Worm (Caenorhabditis elegans) whole organism, L1 larva: ENCODE results near the gene B0564.2.

Experiments used
- C04F5.9 ChIP-seq: sonication (generic microtip); optimal IDR thresholded peaks from 2 replicates; lab custom pipeline; 2016; ENCODE audit warnings: missing genetic modification characterization, missing compliant biosample characterization
- C16A3.4 ChIP-seq: fragments of 150-350 bp; optimal IDR thresholded peaks from 2 replicates; lab custom pipeline; 2014; ENCODE audit warnings: missing biosample characterization, missing genetic modification characterization
- C34B4.2 ChIP-seq: sonication (generic microtip); optimal IDR thresholded peaks from 2 replicates; lab custom pipeline; 2017; ENCODE audit warnings: mild to moderate bottlenecking, missing genetic modification characterization, missing compliant biosample characterization
- alr-1 ChIP-seq: fragments of 200-800 bp; sonication (Bioruptor generic); optimal IDR thresholded peaks from 2 replicates; lab custom pipeline; 2018; ENCODE audit warnings: borderline replicate concordance, mild to moderate bottlenecking, missing genetic modification characterization, missing compliant biosample characterization
- blmp-1 ChIP-seq: fragments of 150-350 bp; optimal IDR thresholded peaks from 2 replicates; lab custom pipeline; 2014; ENCODE audit warnings: missing biosample characterization, missing genetic modification characterization
- ceh-8 ChIP-seq: fragments of 200-800 bp; sonication (Bioruptor generic); optimal IDR thresholded peaks from 2 replicates; lab custom pipeline; 2018; ENCODE audit warnings: mild to moderate bottlenecking, missing genetic modification characterization, moderate library complexity, missing compliant biosample characterization
- ceh-88 ChIP-seq: fragments of 200-800 bp; sonication (Bioruptor generic); IDR thresholded peaks from 2 replicates; pipeline ENCODE4 v1.3.6; 2022; ENCODE audit warnings: missing genetic modification characterization, missing compliant biosample characterization
- dpl-1 ChIP-seq, 3 experiments: fragments of 150-350 bp in 2 of 3; sonication (generic microtip) in 1 of 3; optimal IDR thresholded peaks; 2 replicates each; lab custom pipeline; 2014 to 2017; ENCODE audit warnings: missing biosample characterization in 3 of 3, missing genetic modification characterization in 3 of 3, missing genetic modification reagents in 3 of 3
- dsc-1 ChIP-seq: sonication (generic microtip); optimal IDR thresholded peaks from 2 replicates; lab custom pipeline; 2016; ENCODE audit warnings: mild to moderate bottlenecking, missing genetic modification characterization, missing compliant biosample characterization
- efl-1 ChIP-seq, 4 experiments: fragments of 150-350 bp; optimal IDR thresholded peaks in 3 of 4; peaks in 1 of 4; 1 replicate in 1 of 4; 2 replicates in 3 of 4; lab custom pipeline; 2014; ENCODE audit warnings: missing biosample characterization in 2 of 4, missing genetic modification characterization in 2 of 4, missing genetic modification reagents in 2 of 4
- egl-13 ChIP-seq: sonication (generic microtip); optimal IDR thresholded peaks from 2 replicates; lab custom pipeline; 2016; ENCODE audit warnings: missing genotype, missing genetic modification reagents, missing genetic modification characterization, missing compliant biosample characterization
- egl-27 ChIP-seq, 2 experiments: fragments of 150-350 bp in 1 of 2; sonication (generic microtip); optimal IDR thresholded peaks; 3 replicates each; lab custom pipeline; 2017 to 2018; ENCODE audit warnings: missing biosample characterization in 2 of 2, missing genetic modification characterization in 2 of 2, missing genetic modification reagents in 2 of 2
- elt-3 ChIP-seq, 6 experiments: fragments of 150-350 bp in 1 of 6; sonication (generic microtip); optimal IDR thresholded peaks; 2 replicates each; lab custom pipeline; 2017 to 2018; ENCODE audit warnings: missing biosample characterization in 6 of 6, missing genetic modification characterization in 6 of 6, inconsistent platforms in 1 of 6
- fkh-4 ChIP-seq: sonication (generic microtip); optimal IDR thresholded peaks from 2 replicates; lab custom pipeline; 2016; ENCODE audit warnings: missing compliant biosample characterization, missing genetic modification characterization, borderline replicate concordance
- fkh-8 ChIP-seq: sonication (generic microtip); optimal IDR thresholded peaks from 2 replicates; lab custom pipeline; 2016; ENCODE audit warnings: mild to moderate bottlenecking, missing genetic modification characterization, missing compliant biosample characterization
- fos-1 ChIP-seq: fragments of 150-350 bp; optimal IDR thresholded peaks from 2 replicates; lab custom pipeline; 2014; ENCODE audit warnings: missing biosample characterization, missing genetic modification characterization
- grh-1 ChIP-seq: fragments of 200-800 bp; sonication (Bioruptor generic); IDR thresholded peaks from 2 replicates; pipeline ENCODE4 v1.3.6; 2022; ENCODE audit warnings: missing genetic modification reagents, missing genetic modification characterization, missing compliant biosample characterization
- hlh-17 ChIP-seq: fragments of 200-800 bp; sonication (Bioruptor generic); optimal IDR thresholded peaks from 2 replicates; lab custom pipeline; 2018; ENCODE audit warnings: missing genetic modification characterization, mild to moderate bottlenecking, missing compliant biosample characterization, moderate library complexity, borderline replicate concordance
- hlh-4 ChIP-seq: sonication (generic microtip); optimal IDR thresholded peaks from 2 replicates; lab custom pipeline; 2016; ENCODE audit warnings: mild to moderate bottlenecking, missing genetic modification characterization, missing compliant biosample characterization
- isw-1 ChIP-seq: fragments of 200-800 bp; sonication (Bioruptor generic); IDR thresholded peaks from 2 replicates; pipeline ENCODE4 v1.3.6; 2022; ENCODE audit warnings: missing genetic modification characterization, missing compliant biosample characterization
- jun-1 ChIP-seq: fragments of 150-350 bp; optimal IDR thresholded peaks from 2 replicates; lab custom pipeline; 2014; ENCODE audit warnings: missing biosample characterization, missing genetic modification reagents, missing genetic modification characterization
- lin-14 ChIP-seq: fragments of 200-800 bp; sonication (Bioruptor generic); optimal IDR thresholded peaks from 2 replicates; lab custom pipeline; 2018; ENCODE audit warnings: mild to moderate bottlenecking, missing genetic modification characterization, moderate library complexity, missing compliant biosample characterization
- lin-35 ChIP-seq, 2 experiments: fragments of 150-350 bp; optimal IDR thresholded peaks; 2 replicates each; lab custom pipeline; 2014; ENCODE audit warnings: missing biosample characterization in 2 of 2, missing genetic modification characterization in 2 of 2, missing genetic modification reagents in 2 of 2
- lsy-2 ChIP-seq, 2 experiments: fragments of 150-350 bp; optimal IDR thresholded peaks; 2 replicates each; lab custom pipeline; 2014; ENCODE audit warnings: missing biosample characterization in 2 of 2, missing genetic modification characterization in 2 of 2
- nhr-11 ChIP-seq: fragments of 150-350 bp; optimal IDR thresholded peaks from 2 replicates; lab custom pipeline; 2014; ENCODE audit warnings: missing biosample characterization, missing genetic modification characterization
- nhr-19 ChIP-seq: fragments of 200-800 bp; sonication (Bioruptor generic); conservative IDR thresholded peaks from 2 replicates; pipeline ENCODE4 v1.3.6; 2022; ENCODE audit warnings: missing genetic modification characterization, missing compliant biosample characterization
- nhr-20 ChIP-seq: sonication (generic microtip); optimal IDR thresholded peaks from 2 replicates; lab custom pipeline; 2016; ENCODE audit warnings: mild to moderate bottlenecking, missing genetic modification characterization, missing compliant biosample characterization
- nhr-237 ChIP-seq: fragments of 150-350 bp; optimal IDR thresholded peaks from 2 replicates; lab custom pipeline; 2014; ENCODE audit warnings: missing biosample characterization, missing genetic modification characterization
- nhr-71 ChIP-seq: sonication (generic microtip); optimal IDR thresholded peaks from 2 replicates; lab custom pipeline; 2016; ENCODE audit warnings: mild to moderate bottlenecking, missing genetic modification characterization, moderate library complexity, missing compliant biosample characterization
- nhr-84 ChIP-seq: sonication (generic microtip); optimal IDR thresholded peaks from 2 replicates; lab custom pipeline; 2017; ENCODE audit warnings: missing biosample characterization, missing genetic modification characterization
- nhr-85 ChIP-seq: sonication (generic microtip); peaks from one replicate; lab custom pipeline; 2016; ENCODE audit warnings: missing genetic modification characterization, inconsistent platforms, missing compliant biosample characterization
- nhr-90 ChIP-seq: sonication (generic microtip); optimal IDR thresholded peaks from 2 replicates; lab custom pipeline; 2016; ENCODE audit warnings: mild to moderate bottlenecking, missing genetic modification characterization, missing compliant biosample characterization; ENCODE audit not compliant: poor library complexity
- pqm-1 ChIP-seq: sonication (generic microtip); optimal IDR thresholded peaks from 3 replicates; lab custom pipeline; 2017; ENCODE audit warnings: missing biosample characterization, missing genetic modification characterization
- skn-1 ChIP-seq: fragments of 150-350 bp; optimal IDR thresholded peaks from 2 replicates; lab custom pipeline; 2014; ENCODE audit warnings: missing biosample characterization, missing genetic modification characterization
- snu-23 ChIP-seq: sonication (generic microtip); optimal IDR thresholded peaks from 2 replicates; lab custom pipeline; 2016; ENCODE audit warnings: missing genetic modification characterization, missing compliant biosample characterization
- sox-4 ChIP-seq: sonication (generic microtip); optimal IDR thresholded peaks from 2 replicates; lab custom pipeline; 2016; ENCODE audit warnings: missing genetic modification characterization, missing compliant biosample characterization
- swsn-7 ChIP-seq: sonication (generic microtip); optimal IDR thresholded peaks from 2 replicates; lab custom pipeline; 2016; ENCODE audit warnings: missing genetic modification characterization, missing compliant biosample characterization
- tbx-2 ChIP-seq: sonication (generic microtip); optimal IDR thresholded peaks from 2 replicates; lab custom pipeline; 2016; ENCODE audit warnings: missing genetic modification characterization, missing compliant biosample characterization
- unc-130 ChIP-seq: fragments of 150-350 bp; optimal IDR thresholded peaks from 2 replicates; lab custom pipeline; 2017; ENCODE audit warnings: missing biosample characterization, missing genetic modification characterization, inconsistent platforms
- unc-62 ChIP-seq: fragments of 150-350 bp; optimal IDR thresholded peaks from 2 replicates; lab custom pipeline; 2014; ENCODE audit warnings: missing biosample characterization, missing genetic modification reagents, missing genetic modification characterization
- unc-86 ChIP-seq: sonication (generic microtip); optimal IDR thresholded peaks from 2 replicates; lab custom pipeline; 2016; ENCODE audit warnings: missing genetic modification characterization, missing compliant biosample characterization
- unc-98 ChIP-seq: fragments of 200-800 bp; sonication (Bioruptor generic); IDR thresholded peaks from 2 replicates; pipeline ENCODE4 v1.3.6; 2022; ENCODE audit warnings: missing genetic modification characterization, missing compliant biosample characterization
- zag-1 ChIP-seq: fragments of 150-350 bp; optimal IDR thresholded peaks from 2 replicates; lab custom pipeline; 2014; ENCODE audit warnings: missing biosample characterization, missing genetic modification characterization
- zip-4 ChIP-seq: fragments of 200-800 bp; sonication (Bioruptor generic); optimal IDR thresholded peaks from 2 replicates; lab custom pipeline; 2018; ENCODE audit warnings: mild to moderate bottlenecking, missing genetic modification characterization, moderate library complexity, missing compliant biosample characterization
- ztf-4 ChIP-seq: fragments of 150-350 bp; optimal IDR thresholded peaks from 2 replicates; lab custom pipeline; 2014; ENCODE audit warnings: missing biosample characterization, missing genetic modification characterization

The B0564.2 gene

DNA sequence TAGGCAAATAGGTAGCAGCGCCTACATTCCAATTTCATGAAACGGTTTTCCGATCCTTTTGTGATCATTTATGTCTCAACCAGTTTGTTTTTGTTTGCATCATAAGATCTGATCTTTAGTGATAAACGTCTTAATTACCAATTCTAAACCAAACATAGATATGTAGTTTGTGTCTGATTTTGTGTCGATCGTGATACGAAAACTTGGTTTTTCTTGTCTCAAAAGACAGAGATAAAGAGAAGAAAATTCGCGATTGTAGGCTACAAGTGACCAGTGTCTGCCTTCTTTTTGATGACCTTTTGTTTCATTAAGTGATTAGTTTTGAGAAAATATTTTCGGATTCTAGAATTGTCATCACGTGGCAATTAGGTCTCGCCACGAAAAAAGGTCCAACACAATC lies 27.3 kb upstream of the B0564.2 start:
- peak; percentile 39 for TF ChIP-seq blmp-1 (tag; lab: Kevin White, UChicago)
- no peak for TF ChIP-seq egl-13 (tag; lab: Kevin White, UChicago)
- no peak for TF ChIP-seq fos-1 (tag; lab: Kevin White, UChicago)
- peak; percentile 47 for TF ChIP-seq nhr-20 (tag; lab: Kevin White, UChicago)
- TF ChIP-seq zip-4 (GFP tag; lab: Kevin White, UChicago) = no peak
- TF ChIP-seq alr-1 (tag; lab: Kevin White, UChicago) = no peak
- TF ChIP-seq sox-4 (tag; lab: Kevin White, UChicago) = no peak
- peak; percentile 48 for TF ChIP-seq snu-23 (GFP tag; lab: Kevin White, UChicago)
- no peak for TF ChIP-seq C34B4.2
- TF ChIP-seq ceh-88 = no peak
- TF ChIP-seq dsc-1 = no peak
- TF ChIP-seq isw-1 (GFP tag; lab: Robert Waterston, UW) = no peak
- peak; percentile 59 for TF ChIP-seq nhr-71 (tag; lab: Kevin White, UChicago)
- no peak for TF ChIP-seq fkh-4 (tag; lab: Kevin White, UChicago)
- TF ChIP-seq nhr-19 (GFP tag; lab: Robert Waterston, UW) = peak; percentile 40; the same call in 1 of the 2 replicates
- TF ChIP-seq lin-14 = peak; percentile 71
- TF ChIP-seq nhr-11 = peak; percentile 9
- TF ChIP-seq dpl-1 (GFP tag; optimal IDR thresholded peaks at IDR 0.05; lab: Kevin White, UChicago) = no peak
- TF ChIP-seq unc-86 (tag; lab: Kevin White, UChicago) = no peak
- no peak for TF ChIP-seq unc-130 (tag; lab: Kevin White, UChicago)
- TF ChIP-seq egl-27 (tag; optimal IDR thresholded peaks at IDR 0.05; lab: Kevin White, UChicago) = no peak
- TF ChIP-seq ceh-8 = no peak
- TF ChIP-seq grh-1 = 0 out of 2 replicates have a peak, but pooled peaks have one; percentile 7
- no peak for TF ChIP-seq swsn-7 (tag; lab: Kevin White, UChicago)
- no peak for TF ChIP-seq ztf-4
- TF ChIP-seq lsy-2 (tag; optimal IDR thresholded peaks at IDR 0.05; lab: Kevin White, UChicago) = no peak
- TF ChIP-seq tbx-2 (tag; lab: Kevin White, UChicago) = peak; percentile 6
- peak; percentile 95 for TF ChIP-seq nhr-85
- TF ChIP-seq efl-1 (optimal IDR thresholded peaks at IDR 0.05; lab: Kevin White, UChicago) = no peak
- TF ChIP-seq efl-1 (GFP tag; optimal IDR thresholded peaks at IDR 0.05 in 1 of 2; lab: Kevin White, UChicago) = peak in 1 of 2 experiments; percentile 40
- peak; percentile 41 for TF ChIP-seq nhr-90 (tag; lab: Kevin White, UChicago)
- no peak for TF ChIP-seq hlh-4 (tag; lab: Kevin White, UChicago)
- no peak for TF ChIP-seq unc-98 (GFP tag; lab: Robert Waterston, UW)
- peak; percentile 28 for TF ChIP-seq skn-1 (tag; lab: Kevin White, UChicago)
- peak in 2 of 6 experiments; percentile 79 to 84 for TF ChIP-seq elt-3 (tag; optimal IDR thresholded peaks at IDR 0.05; lab: Kevin White, UChicago)
- no peak for TF ChIP-seq fkh-8 (tag; lab: Kevin White, UChicago)
- TF ChIP-seq zag-1 (tag; lab: Kevin White, UChicago) = no peak
- no peak for TF ChIP-seq hlh-17 (GFP tag; lab: Kevin White, UChicago)
- TF ChIP-seq lin-35 (GFP tag; optimal IDR thresholded peaks at IDR 0.05; lab: Kevin White, UChicago) = peak in 1 of 2 experiments; percentile 44
- TF ChIP-seq jun-1 (tag; lab: Kevin White, UChicago) = no peak
- no peak for TF ChIP-seq unc-62 (GFP tag; lab: Kevin White, UChicago)
- TF ChIP-seq pqm-1 = no peak
- TF ChIP-seq C04F5.9 (tag; lab: Kevin White, UChicago) = no peak

DNA sequence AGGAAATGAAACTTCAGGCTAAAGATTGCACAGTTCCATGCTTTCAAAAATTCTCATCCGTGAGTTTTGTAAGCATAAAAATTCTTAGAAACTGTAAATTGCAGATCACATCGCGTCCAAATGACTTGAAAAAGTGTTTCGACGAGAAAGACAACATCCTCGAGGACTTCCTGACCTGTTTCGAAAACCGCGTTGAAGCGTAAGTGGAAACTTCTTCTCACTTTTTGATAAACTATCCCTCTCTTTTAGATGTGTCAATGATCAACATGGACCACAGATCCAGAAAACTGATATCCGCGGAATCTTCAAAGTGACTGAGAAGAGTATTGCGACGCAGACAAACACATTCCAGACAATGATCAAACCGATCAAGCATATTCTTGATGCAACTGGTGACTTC lies 26.6 kb upstream of the B0564.2 start:
- TF ChIP-seq blmp-1 (tag; lab: Kevin White, UChicago) = peak; percentile 45
- TF ChIP-seq C16A3.4 = no peak
- no peak for TF ChIP-seq nhr-84 (tag; lab: Kevin White, UChicago)
- TF ChIP-seq nhr-237 = no peak
- TF ChIP-seq efl-1 (optimal IDR thresholded peaks at IDR 0.05; lab: Kevin White, UChicago) = no peak
- TF ChIP-seq efl-1 (GFP tag; optimal IDR thresholded peaks at IDR 0.05 in 1 of 2; lab: Kevin White, UChicago) = peak in 1 of 2 experiments; percentile 10
- TF ChIP-seq C34B4.2 = no peak
